Worm (Caenorhabditis elegans) whole organism, early embryonic: ENCODE data around the gene F59H6.14.
"Not testable (repeated sequence)": the region's sequence is repeated elsewhere in the genome, so short reads cannot be mapped to it uniquely, and the experiment has no call there.

Source experiments
- B0310.2 ChIP-seq: sonication (generic microtip); optimal IDR thresholded peaks from 2 replicates; lab custom pipeline; 2016; ENCODE audit warnings: mild to moderate bottlenecking, missing genetic modification characterization, missing compliant biosample characterization
- F13C5.2 ChIP-seq: sonication (generic microtip); optimal IDR thresholded peaks from 2 replicates; lab custom pipeline; 2017; ENCODE audit warnings: mild to moderate bottlenecking, missing genetic modification characterization, inconsistent platforms, missing compliant biosample characterization
- aly-1 ChIP-seq: sonication (generic microtip); optimal IDR thresholded peaks from 2 replicates; lab custom pipeline; 2016; ENCODE audit warnings: missing genetic modification characterization, missing compliant biosample characterization
- ama-1 ChIP-seq: fragments of 150-350 bp; optimal IDR thresholded peaks from 2 replicates; lab custom pipeline; 2014
- ceh-13 ChIP-seq: fragments of 200-800 bp; sonication (Bioruptor generic); optimal IDR thresholded peaks from 2 replicates; lab custom pipeline; 2018; ENCODE audit warnings: mild to moderate bottlenecking, missing genetic modification characterization, missing compliant biosample characterization
- ceh-36 ChIP-seq: sonication (generic microtip); optimal IDR thresholded peaks from 2 replicates; lab custom pipeline; 2016; ENCODE audit warnings: missing genetic modification characterization, inconsistent platforms, missing compliant biosample characterization
- ets-7 ChIP-seq: sonication (generic microtip); optimal IDR thresholded peaks from 2 replicates; lab custom pipeline; 2016; ENCODE audit warnings: missing genotype, missing genetic modification characterization, missing compliant biosample characterization
- flt-1 ChIP-seq: fragments of 200-800 bp; sonication (Bioruptor generic); IDR thresholded peaks from 2 replicates; pipeline ENCODE4 v1.3.6; 2022; ENCODE audit warnings: missing genetic modification characterization, missing compliant biosample characterization
- hmbx-1 ChIP-seq: sonication (generic microtip); optimal IDR thresholded peaks from 2 replicates; lab custom pipeline; 2016; ENCODE audit warnings: mild to moderate bottlenecking, missing genetic modification characterization, missing compliant biosample characterization
- hmg-4 ChIP-seq: fragments of 200-800 bp; sonication (Bioruptor generic); optimal IDR thresholded peaks from 2 replicates; lab custom pipeline; 2018; ENCODE audit warnings: mild to moderate bottlenecking, missing genetic modification characterization, missing compliant biosample characterization
- hnd-1 ChIP-seq: sonication (generic microtip); optimal IDR thresholded peaks from 2 replicates; lab custom pipeline; 2016; ENCODE audit warnings: missing genetic modification characterization, missing compliant biosample characterization
- pes-1 ChIP-seq: fragments of 200-800 bp; sonication (Bioruptor generic); IDR thresholded peaks from 2 replicates; pipeline ENCODE4 v1.3.6; 2022; ENCODE audit warnings: missing genetic modification reagents, missing genetic modification characterization, missing compliant biosample characterization
- scrt-1 ChIP-seq: fragments of 200-800 bp; sonication (Bioruptor generic); IDR thresholded peaks from 2 replicates; pipeline ENCODE4 v1.3.6; 2022; ENCODE audit warnings: missing genetic modification characterization, missing compliant biosample characterization
- sea-1 ChIP-seq: fragments of 200-800 bp; sonication (Bioruptor generic); conservative IDR thresholded peaks from 2 replicates; pipeline ENCODE4 v1.3.6; 2022; ENCODE audit warnings: missing genetic modification characterization, missing compliant biosample characterization
- tbx-11 ChIP-seq: fragments of 200-800 bp; sonication (Bioruptor generic); IDR thresholded peaks from 2 replicates; pipeline ENCODE4 v1.3.6; 2022; ENCODE audit warnings: missing genetic modification characterization, missing compliant biosample characterization
- tbx-37 ChIP-seq: fragments of 200-800 bp; sonication (Bioruptor generic); conservative IDR thresholded peaks from 2 replicates; pipeline ENCODE4 v1.3.6; 2022; ENCODE audit warnings: missing genetic modification reagents, missing genetic modification characterization, missing compliant biosample characterization
- tra-4 ChIP-seq: sonication (generic microtip); optimal IDR thresholded peaks from 2 replicates; lab custom pipeline; 2017; ENCODE audit warnings: missing genetic modification characterization, missing compliant biosample characterization

Gene F59H6.14

ce11 chrII:2033286-2033685, at the start of gene F59H6.14:
TSS of gene F59H6.14 (plus strand) at chrII:2033586.
- TF ChIP-seq F13C5.2 (tag; lab: Kevin White, UChicago) (no peak), sea-1 (GFP tag; lab: Robert Waterston, UW) (no peak), ets-7 (tag; lab: Kevin White, UChicago) (no peak)

ce11 chrII:1986979-1987378, 46.4 kb upstream of the F59H6.14 start, which contains the start of gene Y16E11A.4:
TSS of gene Y16E11A.4 (plus strand) at chrII:1987279.
- TF ChIP-seq aly-1 (tag; lab: Kevin White, UChicago) (no peak), tbx-37 (GFP tag; lab: Robert Waterston, UW) (no peak), flt-1 (GFP tag; lab: Robert Waterston, UW) (no peak), ceh-13 (no peak), hnd-1 (tag; lab: Kevin White, UChicago) (no peak), hmg-4 (GFP tag; lab: Kevin White, UChicago) (no peak), scrt-1 (GFP tag; lab: Robert Waterston, UW) (no peak), tbx-11 (GFP tag; lab: Robert Waterston, UW) (no peak), ceh-36 (tag; lab: Kevin White, UChicago) (no peak), B0310.2 (tag; lab: Kevin White, UChicago) (no peak), ets-7 (tag; lab: Kevin White, UChicago) (no peak)

- TF ChIP-seq tbx-37 (GFP tag; lab: Robert Waterston, UW) (no peak), F13C5.2 (tag; lab: Kevin White, UChicago) (no peak), pes-1 (no peak), tra-4 (tag; lab: Kevin White, UChicago) (no peak), ceh-36 (tag; lab: Kevin White, UChicago) (no peak), aly-1 (tag; lab: Kevin White, UChicago) (no peak), tbx-11 (GFP tag; lab: Robert Waterston, UW) (no peak), ceh-13 (no peak), ama-1 (no peak), sea-1 (GFP tag; lab: Robert Waterston, UW) (no peak), hnd-1 (tag; lab: Kevin White, UChicago) (no peak)
Measured at ce11 chrII:1989010-1989409, 44.4 kb upstream of the F59H6.14 start, which contains the start of gene math-44. TSS of gene math-44 (plus strand) at chrII:1989310.

- TF ChIP-seq tbx-37 (GFP tag; lab: Robert Waterston, UW) = no peak
Measured at ce11 chrII:1993738-1994137, 39.6 kb upstream of the F59H6.14 start, which contains the start of gene math-21. TSS of gene math-21 (plus strand) at chrII:1994038.

ce11 chrII:1995744-1996143, 37.6 kb upstream of the F59H6.14 start:
- TF ChIP-seq ama-1 (no peak), F13C5.2 (tag; lab: Kevin White, UChicago) (no peak), tbx-37 (GFP tag; lab: Robert Waterston, UW) (no peak), hnd-1 (tag; lab: Kevin White, UChicago) (no peak), hmg-4 (GFP tag; lab: Kevin White, UChicago) (no peak), ets-7 (tag; lab: Kevin White, UChicago) (no peak), sea-1 (GFP tag; lab: Robert Waterston, UW) (no peak), ceh-13 (no peak)

- TF ChIP-seq sea-1 (GFP tag; lab: Robert Waterston, UW) (no peak), hmg-4 (GFP tag; lab: Kevin White, UChicago) (no peak)
Measured at ce11 chrII:1996237-1996636, 37.1 kb upstream of the F59H6.14 start, which contains the start of gene math-20. TSS of gene math-20 (plus strand) at chrII:1996537.

- not testable (repeated sequence) for TF ChIP-seq tra-4, aly-1, F13C5.2 (tag; lab: Kevin White, UChicago)
Measured at ce11 chrII:1998561-1998960, 34.8 kb upstream of the F59H6.14 start, which contains the start of gene math-19. TSS of gene math-19 (plus strand) at chrII:1998861.

ce11 chrII:2000720-2001119, 32.7 kb upstream of the F59H6.14 start, which contains the start of gene ceh-84:
TSS of gene ceh-84 (minus strand) at chrII:2000820.
- not testable (repeated sequence) for TF ChIP-seq hmg-4 (GFP tag; lab: Kevin White, UChicago); ama-1; ceh-36 (tag; lab: Kevin White, UChicago)

ce11 chrII:2011179-2011578, 22.2 kb upstream of the F59H6.14 start:
- TF ChIP-seq aly-1 (tag; lab: Kevin White, UChicago) (no peak), hmg-4 (GFP tag; lab: Kevin White, UChicago) (no peak), ceh-13 (no peak), hmbx-1 (tag; lab: Kevin White, UChicago) (no peak), ceh-36 (tag; lab: Kevin White, UChicago) (no peak), tra-4 (tag; lab: Kevin White, UChicago) (no peak), tbx-37 (GFP tag; lab: Robert Waterston, UW) (no peak), ets-7 (tag; lab: Kevin White, UChicago) (no peak)
